Worm (Caenorhabditis elegans): ENCODE results near the gene srbc-78.

ce11 chrV:20493271-20494231, 4.5 kb upstream of the srbc-78 start, which contains the start of gene B0250.5:
- TF ChIP-seq him-1 (tag; optimal IDR thresholded peaks at IDR 0.05) (no peak), dao-5 (tag; optimal IDR thresholded peaks at IDR 0.05) (no peak), W03F9.2 (tag; optimal IDR thresholded peaks at IDR 0.05) (no peak)

Data from whole organism, L4/young adult.